Fruit fly (Drosophila melanogaster): ENCODE results near the gene CG33644.

The CG33644 gene

dm6 chr2L:13570982-13571426, 39.1 kb downstream of the CG33644 start (continued):
- TF ChIP-seq CG16815 (GFP tag; optimal IDR thresholded peaks at IDR 0.05), result no peak
- TF ChIP-seq danr (GFP tag; IDR thresholded peaks at IDR 0.05), result no peak
- peak; percentile 47 for TF ChIP-seq nmo (GFP tag; optimal IDR thresholded peaks at IDR 0.05)
- peak; percentile 33 for TF ChIP-seq NfI (GFP tag; optimal IDR thresholded peaks at IDR 0.05)
- no peak for TF ChIP-seq CG10462 (GFP tag; optimal IDR thresholded peaks at IDR 0.05)
- peak; percentile 60 for TF ChIP-seq CG4424 (GFP tag; optimal IDR thresholded peaks at IDR 0.05)
- TF ChIP-seq pzg (GFP tag; optimal IDR thresholded peaks at IDR 0.05), result no peak
- no peak for TF ChIP-seq Abd-B (GFP tag; optimal IDR thresholded peaks at IDR 0.05)
- TF ChIP-seq CG14965 (GFP tag; optimal IDR thresholded peaks at IDR 0.05; ENCODE audit: borderline replicate concordance), result no peak
- peak; percentile 10 for TF ChIP-seq CG6654 (GFP tag; optimal IDR thresholded peaks at IDR 0.05)
- TF ChIP-seq CG3838 (GFP tag; optimal IDR thresholded peaks at IDR 0.05), result no peak
- no peak for TF ChIP-seq CG30020 (tag; optimal IDR thresholded peaks at IDR 0.05)
- no peak for TF ChIP-seq amos (GFP tag; IDR thresholded peaks at IDR 0.05; ENCODE audit: partially characterized antibody)
- TF ChIP-seq seq (GFP tag; IDR thresholded peaks at IDR 0.05), result no peak
- TF ChIP-seq CG13296 (GFP tag; optimal IDR thresholded peaks at IDR 0.05), result peak; percentile 11
- no peak for TF ChIP-seq Doc3 (GFP tag; IDR thresholded peaks at IDR 0.05; ENCODE audit: partially characterized antibody)
- TF ChIP-seq rib (GFP tag; IDR thresholded peaks at IDR 0.05), result no peak
- no peak for TF ChIP-seq scrt (GFP tag; optimal IDR thresholded peaks at IDR 0.05)
- no peak for TF ChIP-seq disco-r (GFP tag; optimal IDR thresholded peaks at IDR 0.05)
- peak; percentile 20 for TF ChIP-seq CG17385 (GFP tag; optimal IDR thresholded peaks at IDR 0.05)
- TF ChIP-seq Ravus (GFP tag; IDR thresholded peaks at IDR 0.05), result no peak
- TF ChIP-seq gfzf (GFP tag; optimal IDR thresholded peaks at IDR 0.05), result no peak
- TF ChIP-seq dysf (GFP tag; IDR thresholded peaks at IDR 0.05), result 0 out of 3 replicates have a peak, but pooled peaks have one; percentile 25
- TF ChIP-seq Hsf (GFP tag; optimal IDR thresholded peaks at IDR 0.05), result peak; percentile 40
- TF ChIP-seq Xbp1 (GFP tag; optimal IDR thresholded peaks at IDR 0.05), result no peak
- TF ChIP-seq CG7556 (GFP tag; optimal IDR thresholded peaks at IDR 0.05), result peak; percentile 41
- no peak for TF ChIP-seq Kr (GFP tag; optimal IDR thresholded peaks at IDR 0.05)
- TF ChIP-seq dpn (GFP tag; optimal IDR thresholded peaks at IDR 0.05), result peak in 1 of 2 experiments; percentile 38
- no peak for TF ChIP-seq CG11247 (GFP tag; IDR thresholded peaks at IDR 0.05)
- no peak for TF ChIP-seq Atf-2 (GFP tag; optimal IDR thresholded peaks at IDR 0.05)
- no peak for TF ChIP-seq CG17612 (GFP tag; IDR thresholded peaks at IDR 0.05)
- no peak for TF ChIP-seq Atf3 (GFP tag; optimal IDR thresholded peaks at IDR 0.05)
- no peak for TF ChIP-seq cas (GFP tag; IDR thresholded peaks at IDR 0.05)
- TF ChIP-seq CG14667 (GFP tag; IDR thresholded peaks at IDR 0.05), result no peak
- no peak for TF ChIP-seq Fer2 (tag; optimal IDR thresholded peaks at IDR 0.05)
- peak; percentile 31 for TF ChIP-seq Ssrp (tag; optimal IDR thresholded peaks at IDR 0.05)
- TF ChIP-seq CG31388 (GFP tag; optimal IDR thresholded peaks at IDR 0.05), result no peak
- no peak for TF ChIP-seq CHES-1-like (GFP tag; optimal IDR thresholded peaks at IDR 0.05)
- no peak for TF ChIP-seq nerfin-2 (GFP tag; IDR thresholded peaks at IDR 0.05; ENCODE audit: partially characterized antibody)
- TF ChIP-seq CG2678 (tag; optimal IDR thresholded peaks at IDR 0.05), result peak; percentile 67
- TF ChIP-seq ERR (GFP tag; optimal IDR thresholded peaks at IDR 0.05), result no peak
- no peak for TF ChIP-seq crol (GFP tag; IDR thresholded peaks at IDR 0.05)
- no peak for TF ChIP-seq pb (GFP tag; optimal IDR thresholded peaks at IDR 0.05)
- TF ChIP-seq E2f1 (GFP tag; IDR thresholded peaks at IDR 0.05), result no peak
- peak; percentile 23 for TF ChIP-seq CG18599 (GFP tag; optimal IDR thresholded peaks at IDR 0.05)
- TF ChIP-seq CG6813 (GFP tag; optimal IDR thresholded peaks at IDR 0.05), result no peak
- TF ChIP-seq GATAe (GFP tag; conservative IDR thresholded peaks at IDR 0.05), result no peak
- peak; percentile 44 for TF ChIP-seq CG1529 (GFP tag; optimal IDR thresholded peaks at IDR 0.05)
- TF ChIP-seq fd64A (GFP tag; optimal IDR thresholded peaks at IDR 0.05), result no peak
- no peak for TF ChIP-seq CG18476 (GFP tag; optimal IDR thresholded peaks at IDR 0.05)
- TF ChIP-seq unpg (GFP tag; optimal IDR thresholded peaks at IDR 0.05), result peak; percentile 47

All from whole organism, embryonic.